Fruit fly (Drosophila melanogaster): ENCODE results near the gene CG3345.

dm6 chr2L:273603-274002 lies 4.7 kb downstream of the CG3345 start, which contains the start of the genes mbm and CG11555:
- TF ChIP-seq Dfd (GFP tag; optimal IDR thresholded peaks at IDR 0.05), result no peak
- no peak for TF ChIP-seq ey (GFP tag; optimal IDR thresholded peaks at IDR 0.05)
- TF ChIP-seq pan (optimal IDR thresholded peaks at IDR 0.05), result no peak
- TF ChIP-seq Hnf4 (GFP tag; optimal IDR thresholded peaks at IDR 0.05), result no peak
- TF ChIP-seq usp (GFP tag; optimal IDR thresholded peaks at IDR 0.05), result no peak
- TF ChIP-seq Abd-B (GFP tag; optimal IDR thresholded peaks at IDR 0.05), result no peak
- no peak for TF ChIP-seq woc (GFP tag; optimal IDR thresholded peaks at IDR 0.05)
- no peak for TF ChIP-seq br (GFP tag; optimal IDR thresholded peaks at IDR 0.05)
- TF ChIP-seq GATAd (GFP tag; optimal IDR thresholded peaks at IDR 0.05), result no peak
- TF ChIP-seq Jra (GFP tag; optimal IDR thresholded peaks at IDR 0.05), result no peak
- no peak for TF ChIP-seq h (GFP tag; optimal IDR thresholded peaks at IDR 0.05)
- TF ChIP-seq lola (GFP tag; optimal IDR thresholded peaks at IDR 0.05), result no peak

Measured in whole organism, wandering third instar larva.